Fruit fly (Drosophila melanogaster): ENCODE data around the gene vir-1.

Gene vir-1

DNA sequence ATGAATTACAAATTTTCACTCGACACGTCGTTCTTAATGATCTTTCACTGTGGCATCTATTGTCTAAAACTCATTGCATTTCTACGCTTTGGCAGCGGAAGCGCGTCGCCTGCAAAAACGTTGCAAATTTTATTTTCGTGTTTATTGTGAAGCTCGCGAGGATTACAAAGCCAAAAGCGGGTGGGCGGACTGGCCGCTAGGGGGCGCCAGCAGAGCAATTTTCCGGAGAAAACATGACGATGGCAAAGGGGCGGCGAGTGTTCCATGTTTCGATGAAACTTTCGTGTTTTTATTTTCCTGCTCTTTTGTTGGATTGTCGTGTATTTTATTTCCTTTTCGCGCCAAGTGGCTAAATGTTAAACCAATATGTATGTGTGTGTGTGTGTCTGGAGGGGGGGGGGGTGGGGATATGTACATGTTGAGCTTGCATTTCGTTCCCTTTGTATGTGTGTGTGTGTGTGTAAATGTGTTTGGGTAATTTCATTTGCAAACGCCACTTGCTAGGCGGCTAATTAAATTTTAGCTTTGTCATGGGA, 48.6 kb downstream of the vir-1 start:
- TF ChIP-seq pan (optimal IDR thresholded peaks at IDR 0.05) (no peak), psq (optimal IDR thresholded peaks at IDR 0.05) (no peak), EcR (GFP tag; optimal IDR thresholded peaks at IDR 0.05) (no peak), CG8478 (optimal IDR thresholded peaks at IDR 0.05) (no peak), usp (GFP tag; optimal IDR thresholded peaks at IDR 0.05) (no peak), Dll (optimal IDR thresholded peaks at IDR 0.05) (no peak)

- TF ChIP-seq EcR (GFP tag; optimal IDR thresholded peaks at IDR 0.05), result no peak
- no peak for TF ChIP-seq psq (optimal IDR thresholded peaks at IDR 0.05)
- no peak for TF ChIP-seq Dll (optimal IDR thresholded peaks at IDR 0.05)
- TF ChIP-seq pan (optimal IDR thresholded peaks at IDR 0.05), result no peak
- TF ChIP-seq CG8478 (optimal IDR thresholded peaks at IDR 0.05), result no peak
- TF ChIP-seq usp (GFP tag; optimal IDR thresholded peaks at IDR 0.05), result no peak
Measured at dm6 chr2L:12373559-12373958, 49.7 kb downstream of the vir-1 start.

DNA sequence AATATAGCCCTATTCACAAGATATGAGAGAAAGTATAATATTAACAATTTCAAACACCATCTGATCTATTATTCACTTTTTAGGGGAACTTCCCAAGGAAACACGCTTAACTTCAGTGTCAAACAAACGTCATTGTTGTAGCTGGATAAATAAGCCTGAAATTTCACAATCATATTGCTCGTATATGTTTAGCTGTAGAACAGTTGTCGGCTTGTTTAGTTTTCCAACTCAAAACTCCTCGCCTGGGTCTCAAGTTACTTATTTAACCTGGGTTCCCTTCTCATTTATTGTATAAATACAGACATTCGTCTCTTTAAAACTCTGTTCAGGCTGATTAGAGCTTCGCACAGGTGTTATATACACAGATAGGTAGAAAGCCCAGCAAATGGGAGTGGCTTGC, 50.8 kb downstream of the vir-1 start:
- no peak for TF ChIP-seq Dll (optimal IDR thresholded peaks at IDR 0.05)
- no peak for TF ChIP-seq usp (GFP tag; optimal IDR thresholded peaks at IDR 0.05)
- TF ChIP-seq CG8478 (optimal IDR thresholded peaks at IDR 0.05), result no peak
- TF ChIP-seq psq (optimal IDR thresholded peaks at IDR 0.05), result no peak
- no peak for TF ChIP-seq EcR (GFP tag; optimal IDR thresholded peaks at IDR 0.05)
- no peak for TF ChIP-seq pan (optimal IDR thresholded peaks at IDR 0.05)

DNA sequence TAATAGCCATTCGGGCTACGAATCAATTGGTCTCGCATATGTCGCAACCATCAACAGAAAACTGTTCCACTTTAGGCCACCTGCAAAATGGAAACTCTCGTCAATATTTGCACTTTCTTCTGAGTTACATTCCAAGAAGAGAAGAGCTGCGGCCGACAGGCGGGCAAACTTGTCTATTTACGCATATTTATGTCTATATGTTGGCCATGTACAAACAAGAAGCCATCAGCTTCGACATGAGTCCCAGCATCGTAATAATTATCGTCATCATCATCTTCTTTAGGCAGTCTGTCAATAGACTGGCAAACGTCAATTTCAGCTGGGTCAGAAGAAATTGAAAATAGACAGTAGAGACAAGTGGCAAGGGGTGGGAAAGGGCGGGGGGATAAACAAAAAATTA, 51.5 kb downstream of the vir-1 start:
- TF ChIP-seq Dll (optimal IDR thresholded peaks at IDR 0.05), result no peak
- no peak for TF ChIP-seq psq (optimal IDR thresholded peaks at IDR 0.05)
- TF ChIP-seq pan (optimal IDR thresholded peaks at IDR 0.05), result no peak

dm6 chr2L:12369612-12370011, 53.6 kb downstream of the vir-1 start:
- TF ChIP-seq Dll (optimal IDR thresholded peaks at IDR 0.05) (no peak), EcR (GFP tag; optimal IDR thresholded peaks at IDR 0.05) (no peak), psq (optimal IDR thresholded peaks at IDR 0.05) (no peak), usp (GFP tag; optimal IDR thresholded peaks at IDR 0.05) (no peak)

dm6 chr2L:12365964-12366482, 57.2 kb downstream of the vir-1 start:
- TF ChIP-seq EcR (GFP tag; optimal IDR thresholded peaks at IDR 0.05), result no peak
- TF ChIP-seq CG8478 (optimal IDR thresholded peaks at IDR 0.05), result peak; percentile 51
- peak; percentile 50 for TF ChIP-seq Dll (optimal IDR thresholded peaks at IDR 0.05)
- TF ChIP-seq pan (optimal IDR thresholded peaks at IDR 0.05), result no peak
- no peak for TF ChIP-seq psq (optimal IDR thresholded peaks at IDR 0.05)
- TF ChIP-seq usp (GFP tag; optimal IDR thresholded peaks at IDR 0.05), result no peak

- TF ChIP-seq psq (optimal IDR thresholded peaks at IDR 0.05) (no peak), CG8478 (optimal IDR thresholded peaks at IDR 0.05) (no peak), Dll (optimal IDR thresholded peaks at IDR 0.05) (no peak), pan (optimal IDR thresholded peaks at IDR 0.05) (no peak), usp (GFP tag; optimal IDR thresholded peaks at IDR 0.05) (no peak), EcR (GFP tag; optimal IDR thresholded peaks at IDR 0.05) (no peak)
Measured at dm6 chr2L:12364090-12364489, 59.1 kb downstream of the vir-1 start.

DNA sequence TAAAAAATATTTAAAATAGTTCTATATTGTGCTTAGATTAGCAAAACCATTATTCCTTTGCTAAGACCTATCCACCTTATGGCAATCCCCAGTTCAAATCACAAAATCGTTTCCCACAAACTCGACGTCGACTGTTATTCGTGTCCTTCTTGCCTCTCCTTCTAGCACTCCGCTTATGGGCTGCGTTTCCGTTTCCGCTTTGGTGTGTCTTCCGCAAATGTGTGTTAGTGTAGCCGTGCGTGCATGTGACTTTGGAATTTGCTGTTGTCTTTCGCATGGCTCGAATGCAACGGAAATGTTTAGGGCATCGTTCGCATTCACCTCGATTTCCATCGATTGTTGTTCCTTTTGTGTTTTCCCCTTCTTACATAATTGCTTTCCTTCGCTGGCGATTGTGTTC, 60.0 kb downstream of the vir-1 start:
- TF ChIP-seq usp (GFP tag; optimal IDR thresholded peaks at IDR 0.05) (no peak), CG8478 (optimal IDR thresholded peaks at IDR 0.05) (no peak), psq (optimal IDR thresholded peaks at IDR 0.05) (no peak), EcR (GFP tag; optimal IDR thresholded peaks at IDR 0.05) (no peak), Dll (optimal IDR thresholded peaks at IDR 0.05) (no peak), pan (optimal IDR thresholded peaks at IDR 0.05) (no peak)

DNA sequence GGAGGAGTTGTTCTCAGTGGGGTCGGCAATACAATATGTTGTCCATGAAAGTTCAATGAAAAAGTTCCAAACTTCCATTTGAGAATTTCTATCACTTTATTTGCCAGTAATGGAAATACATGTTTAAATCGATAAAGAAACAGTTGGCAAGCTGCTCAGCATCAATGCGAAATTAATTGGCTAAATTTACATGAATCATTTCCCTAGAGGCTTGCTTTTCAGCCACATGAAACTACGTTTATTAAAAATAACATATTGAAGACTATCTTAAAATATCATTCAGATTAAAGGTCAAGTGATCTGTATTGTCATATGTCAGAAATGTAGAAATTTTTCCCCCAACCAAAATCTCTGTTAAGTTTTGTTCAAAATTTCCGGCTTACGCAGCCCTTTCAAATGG, 67.1 kb downstream of the vir-1 start, which contains the start of gene CG17010:
Gene CG17010, plus strand, starts transcription at position 301 of the 400 bp plus-strand sequence.
- TF ChIP-seq pan (optimal IDR thresholded peaks at IDR 0.05) (no peak), EcR (GFP tag; optimal IDR thresholded peaks at IDR 0.05) (no peak), CG8478 (optimal IDR thresholded peaks at IDR 0.05) (no peak), usp (GFP tag; optimal IDR thresholded peaks at IDR 0.05) (no peak), Dll (optimal IDR thresholded peaks at IDR 0.05) (no peak)

DNA sequence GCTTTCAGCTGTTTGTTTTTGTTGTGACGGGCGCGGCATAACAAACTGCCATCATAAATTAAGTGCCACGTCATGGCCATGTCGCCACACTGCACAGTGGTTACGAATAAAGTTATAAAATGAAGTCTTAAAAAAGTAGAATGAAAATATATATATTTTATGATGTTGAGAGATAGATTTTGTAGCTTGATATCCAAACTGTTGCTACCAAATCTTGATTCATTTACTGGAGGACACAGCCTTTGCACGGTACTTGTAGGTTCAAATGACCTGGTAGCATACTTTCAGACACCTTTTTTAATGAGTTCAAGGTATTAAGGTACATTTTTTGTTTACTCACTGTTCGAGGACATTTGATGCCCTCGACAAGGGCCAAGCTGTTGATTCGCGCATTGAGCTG, 69.3 kb downstream of the vir-1 start:
- no peak for TF ChIP-seq CG8478 (optimal IDR thresholded peaks at IDR 0.05)
- TF ChIP-seq pan (optimal IDR thresholded peaks at IDR 0.05), result no peak

Data from whole organism.